Fruit fly (Drosophila melanogaster): ENCODE results near the gene Tango10.
A peak's percentile ranks its signal among the peaks of the same experiment; 100 is the strongest.

The Tango10 gene

dm6 chrX:11709799-11710720, 10.0 kb upstream of the Tango10 start, which contains the start of gene FucT6 (continued):
- TF ChIP-seq CG10267 (tag; optimal IDR thresholded peaks at IDR 0.05): peak; percentile 62
- TF ChIP-seq Atf6 (GFP tag; IDR thresholded peaks at IDR 0.05): peak; percentile 49; the same call in 1 of the 2 replicates
- peak in 1 of 2 experiments; percentile 32 for TF ChIP-seq Eip74EF (GFP tag; optimal IDR thresholded peaks at IDR 0.05)
- TF ChIP-seq CG16779 (GFP tag; IDR thresholded peaks at IDR 0.05): no peak
- peak; percentile 85 for TF ChIP-seq sna (GFP tag; IDR thresholded peaks at IDR 0.05; ENCODE audit: partially characterized antibody)
- TF ChIP-seq CG9817 (tag; optimal IDR thresholded peaks at IDR 0.05): no peak
- TF ChIP-seq chm (GFP tag; IDR thresholded peaks at IDR 0.05): peak; percentile 34; the same call in 1 of the 2 replicates
- TF ChIP-seq wdn (GFP tag; IDR thresholded peaks at IDR 0.05): no peak
- TF ChIP-seq HLH4C (GFP tag; IDR thresholded peaks at IDR 0.05; ENCODE audit: partially characterized antibody): peak; percentile 87
- TF ChIP-seq toy (GFP tag; IDR thresholded peaks at IDR 0.05): no peak
- TF ChIP-seq mam (GFP tag; optimal IDR thresholded peaks at IDR 0.05): no peak
- no peak for TF ChIP-seq CG17912 (GFP tag; optimal IDR thresholded peaks at IDR 0.05)
- TF ChIP-seq Bgb (GFP tag; IDR thresholded peaks at IDR 0.05; ENCODE audit: partially characterized antibody): peak; percentile 94
- TF ChIP-seq CG12236 (GFP tag; optimal IDR thresholded peaks at IDR 0.05): no peak
- TF ChIP-seq CG8290 (GFP tag; optimal IDR thresholded peaks at IDR 0.05): peak; percentile 13
- no peak for TF ChIP-seq CG8290 (tag; optimal IDR thresholded peaks at IDR 0.05)
- TF ChIP-seq fd64A (GFP tag; optimal IDR thresholded peaks at IDR 0.05): no peak
- TF ChIP-seq CG17186 (GFP tag; optimal IDR thresholded peaks at IDR 0.05): peak; percentile 18
- TF ChIP-seq trem (tag; optimal IDR thresholded peaks at IDR 0.05): peak; percentile 71
- no peak for TF ChIP-seq Six4 (GFP tag; optimal IDR thresholded peaks at IDR 0.05)
- TF ChIP-seq CG33213 (GFP tag; optimal IDR thresholded peaks at IDR 0.05): peak; percentile 32
- TF ChIP-seq CG31365 (tag; optimal IDR thresholded peaks at IDR 0.05): no peak
- TF ChIP-seq pan (optimal IDR thresholded peaks at IDR 0.05): no peak
- peak in 1 of 2 experiments; percentile 36 for TF ChIP-seq pan (GFP tag; optimal IDR thresholded peaks at IDR 0.05 in 1 of 2, IDR thresholded peaks at IDR 0.05 in 1 of 2)
- peak; percentile 19 for TF ChIP-seq CG17829 (tag; optimal IDR thresholded peaks at IDR 0.05)
- no peak for TF ChIP-seq CG4854 (GFP tag; optimal IDR thresholded peaks at IDR 0.05)
- TF ChIP-seq pho (GFP tag; optimal IDR thresholded peaks at IDR 0.05): peak; percentile 17
- no peak for TF ChIP-seq ind (GFP tag; optimal IDR thresholded peaks at IDR 0.05)
- TF ChIP-seq CG10321 (GFP tag; IDR thresholded peaks at IDR 0.05): no peak
- TF ChIP-seq NK7.1 (GFP tag; optimal IDR thresholded peaks at IDR 0.05): no peak
- peak; percentile 95 for TF ChIP-seq Sry-δ (GFP tag; optimal IDR thresholded peaks at IDR 0.05)
- TF ChIP-seq dpn (GFP tag; optimal IDR thresholded peaks at IDR 0.05): no peak
- peak; percentile 34 for TF ChIP-seq Ssrp (tag; optimal IDR thresholded peaks at IDR 0.05)
- TF ChIP-seq CG9215 (GFP tag; IDR thresholded peaks at IDR 0.05): no peak
- no peak for TF ChIP-seq dmrt11E (tag; optimal IDR thresholded peaks at IDR 0.05)
- peak; percentile 16 for TF ChIP-seq oc (tag; optimal IDR thresholded peaks at IDR 0.05)
- peak; percentile 85 for TF ChIP-seq unc-4 (GFP tag; IDR thresholded peaks at IDR 0.05; ENCODE audit: partially characterized antibody)
- TF ChIP-seq row (GFP tag; IDR thresholded peaks at IDR 0.05): no peak; the same call in 1 of the 3 replicates
- TF ChIP-seq mld (GFP tag; IDR thresholded peaks at IDR 0.05; ENCODE audit: partially characterized antibody): peak; percentile 82
- no peak for TF ChIP-seq sim (GFP tag; IDR thresholded peaks at IDR 0.05)
- TF ChIP-seq seq (GFP tag; IDR thresholded peaks at IDR 0.05): no peak
- no peak for TF ChIP-seq CG4424 (GFP tag; optimal IDR thresholded peaks at IDR 0.05)
- peak; percentile 78 for TF ChIP-seq MESR4 (GFP tag; optimal IDR thresholded peaks at IDR 0.05)
- TF ChIP-seq ci (GFP tag; IDR thresholded peaks at IDR 0.05): 0 out of 3 replicates have a peak, but pooled peaks have one; percentile 7
- TF ChIP-seq en (GFP tag; optimal IDR thresholded peaks at IDR 0.05): no peak
- TF ChIP-seq CG9437 (GFP tag; optimal IDR thresholded peaks at IDR 0.05): peak; percentile 17
- peak; percentile 13 for TF ChIP-seq CG15601 (tag; optimal IDR thresholded peaks at IDR 0.05)
- TF ChIP-seq Kr (GFP tag; optimal IDR thresholded peaks at IDR 0.05): no peak
- TF ChIP-seq lbe (GFP tag; optimal IDR thresholded peaks at IDR 0.05): no peak
